Fruit fly (Drosophila melanogaster) whole organism, embryonic: ENCODE results near the gene CG11997.

Experiments used
- Ada2b ChIP-seq: fragments of 200-800 bp; sonication (Bioruptor generic); IDR thresholded peaks from 2 replicates; pipeline ENCODE4 v1.3.6; 2022; ENCODE audit warnings: missing biosample characterization, missing genetic modification characterization
- Atf6 ChIP-seq: fragments of 200-800 bp; sonication (Bioruptor generic); IDR thresholded peaks from 2 replicates; pipeline ENCODE4 v1.3.6; 2022; ENCODE audit warnings: missing biosample characterization, missing genetic modification characterization
- Bgb ChIP-seq: fragments of 200-800 bp; sonication (Bioruptor generic); IDR thresholded peaks from 2 replicates; pipeline ENCODE4 v1.3.6; 2022; ENCODE audit warnings: missing biosample characterization, missing genetic modification characterization; ENCODE audit not compliant: partially characterized antibody
- CG11398 ChIP-seq: fragments of 200-800 bp; sonication (Bioruptor generic); optimal IDR thresholded peaks from 2 replicates; lab custom pipeline; 2016; ENCODE audit warnings: missing biosample characterization, missing genetic modification characterization
- CG12219 ChIP-seq: fragments of 200-800 bp; sonication (Bioruptor generic); optimal IDR thresholded peaks from 3 replicates; lab custom pipeline; 2018; ENCODE audit warnings: missing biosample characterization, mild to moderate bottlenecking, missing genetic modification characterization
- CG14667 ChIP-seq: fragments of 200-800 bp; sonication (Bioruptor generic); IDR thresholded peaks from 2 replicates; pipeline ENCODE4 v1.3.6; 2022; ENCODE audit warnings: missing biosample characterization, missing genetic modification characterization
- CG15514 ChIP-seq: fragments of 200-800 bp; sonication (Bioruptor generic); optimal IDR thresholded peaks from 3 replicates; lab custom pipeline; 2017; ENCODE audit warnings: missing biosample characterization, missing genetic modification characterization, mild to moderate bottlenecking, moderate library complexity, missing genetic modification reagents
- CG18599 ChIP-seq: fragments of 200-800 bp; sonication (Bioruptor generic); optimal IDR thresholded peaks from 3 replicates; lab custom pipeline; 2017; ENCODE audit warnings: missing biosample characterization, missing genetic modification characterization, mild to moderate bottlenecking, moderate library complexity, missing genetic modification reagents
- CG3065 ChIP-seq: fragments of 200-800 bp; sonication (Bioruptor generic); optimal IDR thresholded peaks from 2 replicates; lab custom pipeline; 2016; ENCODE audit warnings: missing biosample characterization, missing genetic modification characterization
- CG31224 ChIP-seq: fragments of 200-800 bp; sonication (Bioruptor generic); IDR thresholded peaks from 2 replicates; pipeline ENCODE4 v1.3.6; 2022; ENCODE audit warnings: missing biosample characterization, missing genetic modification characterization
- CG3838 ChIP-seq: fragments of 200-800 bp; sonication (Bioruptor generic); optimal IDR thresholded peaks from 3 replicates; lab custom pipeline; 2016; ENCODE audit warnings: missing biosample characterization, missing genetic modification characterization
- CG6654 ChIP-seq: fragments of 200-800 bp; sonication (Bioruptor generic); optimal IDR thresholded peaks from 2 replicates; lab custom pipeline; 2017; ENCODE audit warnings: missing biosample characterization, mild to moderate bottlenecking, missing genetic modification characterization
- CG9609 ChIP-seq: fragments of 200-800 bp; sonication (Bioruptor generic); optimal IDR thresholded peaks from 3 replicates; lab custom pipeline; 2016; ENCODE audit warnings: missing biosample characterization, missing genetic modification characterization
- CTCF ChIP-seq: fragments of 200-800 bp; sonication (Bioruptor generic); optimal IDR thresholded peaks from 2 replicates; lab custom pipeline; 2017; ENCODE audit warnings: missing biosample characterization, mild to moderate bottlenecking, missing genetic modification characterization, moderate library complexity
- Camta ChIP-seq: fragments of 200-800 bp; sonication (Bioruptor generic); optimal IDR thresholded peaks from 2 replicates; lab custom pipeline; 2016; ENCODE audit warnings: missing biosample characterization, missing genetic modification characterization
- Doc2 ChIP-seq: fragments of 200-800 bp; sonication (Bioruptor generic); IDR thresholded peaks from 2 replicates; pipeline ENCODE4 v1.3.6; 2022; ENCODE audit warnings: missing biosample characterization, missing genetic modification characterization
- Dp ChIP-seq: fragments of 200-800 bp; sonication (Bioruptor generic); optimal IDR thresholded peaks from 2 replicates; lab custom pipeline; 2018; ENCODE audit warnings: missing biosample characterization, mild to moderate bottlenecking, missing genetic modification characterization, moderate library complexity
- Ets97D ChIP-seq: fragments of 200-800 bp; sonication (Bioruptor generic); optimal IDR thresholded peaks from 3 replicates; lab custom pipeline; 2016; ENCODE audit warnings: missing biosample characterization, missing genetic modification characterization
- Fer3 ChIP-seq: fragments of 200-800 bp; sonication (Bioruptor generic); optimal IDR thresholded peaks from 2 replicates; lab custom pipeline; 2018; ENCODE audit warnings: missing biosample characterization, mild to moderate bottlenecking, missing genetic modification characterization, moderate library complexity
- HLH4C ChIP-seq: fragments of 200-800 bp; sonication (Bioruptor generic); IDR thresholded peaks from 3 replicates; pipeline ENCODE4 v1.3.6; 2022; ENCODE audit warnings: missing biosample characterization, missing genetic modification characterization; ENCODE audit not compliant: partially characterized antibody
- HLHmδ ChIP-seq: fragments of 200-800 bp; sonication (Bioruptor generic); optimal IDR thresholded peaks from 2 replicates; lab custom pipeline; 2018; ENCODE audit warnings: missing biosample characterization, mild to moderate bottlenecking, missing genetic modification characterization, moderate library complexity
- Hr3 ChIP-seq: fragments of 200-800 bp; sonication (Bioruptor generic); optimal IDR thresholded peaks from 3 replicates; lab custom pipeline; 2016; ENCODE audit warnings: missing biosample characterization, missing genetic modification characterization
- Med ChIP-seq: fragments of 200-800 bp; sonication (Bioruptor generic); peaks from one replicate; lab custom pipeline; 2016; ENCODE audit warnings: missing biosample characterization, missing genetic modification characterization, mild to moderate bottlenecking, inconsistent platforms, moderate library complexity
- Mes4 ChIP-seq: fragments of 200-800 bp; sonication (Bioruptor generic); optimal IDR thresholded peaks from 2 replicates; lab custom pipeline; 2016; ENCODE audit warnings: missing biosample characterization, missing genetic modification characterization
- Nf-YB ChIP-seq: fragments of 200-800 bp; sonication (Bioruptor generic); optimal IDR thresholded peaks from 3 replicates; lab custom pipeline; 2019; ENCODE audit warnings: missing biosample characterization, mild to moderate bottlenecking, missing genetic modification characterization, moderate library complexity
- Sin3A ChIP-seq: fragments of >200 bp; optimal IDR thresholded peaks from 2 replicates; lab custom pipeline; 2018
- Sox100B ChIP-seq: fragments of 200-800 bp; sonication (Bioruptor generic); optimal IDR thresholded peaks from 3 replicates; lab custom pipeline; 2018; ENCODE audit warnings: missing biosample characterization, mild to moderate bottlenecking, missing genetic modification characterization
- TFAM ChIP-seq: fragments of 200-800 bp; sonication (Bioruptor generic); optimal IDR thresholded peaks from 2 replicates; lab custom pipeline; 2017; ENCODE audit warnings: missing biosample characterization, missing genetic modification characterization, inconsistent platforms
- aop ChIP-seq: fragments of 200-800 bp; sonication (Bioruptor generic); IDR thresholded peaks from 2 replicates; pipeline ENCODE4 v1.3.6; 2022; ENCODE audit warnings: missing biosample characterization, missing genetic modification characterization
- az2 ChIP-seq: fragments of 200-800 bp; sonication (Bioruptor generic); optimal IDR thresholded peaks from 3 replicates; lab custom pipeline; 2016; ENCODE audit warnings: missing biosample characterization, missing genetic modification characterization
- caup ChIP-seq: fragments of 200-800 bp; sonication (Bioruptor generic); optimal IDR thresholded peaks from 3 replicates; lab custom pipeline; 2017; ENCODE audit warnings: missing biosample characterization, mild to moderate bottlenecking, missing genetic modification characterization, moderate library complexity; ENCODE audit not compliant: severe bottlenecking
- corto ChIP-seq: fragments of 200-800 bp; sonication (Bioruptor generic); optimal IDR thresholded peaks from 2 replicates; lab custom pipeline; 2016; ENCODE audit warnings: missing biosample characterization, mild to moderate bottlenecking, missing genetic modification characterization, moderate library complexity
- da ChIP-seq: fragments of 200-800 bp; sonication (Bioruptor generic); optimal IDR thresholded peaks from 2 replicates; lab custom pipeline; 2016; ENCODE audit warnings: missing biosample characterization, missing genetic modification characterization
- dati ChIP-seq: fragments of 200-800 bp; sonication (Bioruptor generic); IDR thresholded peaks from 2 replicates; pipeline ENCODE4 v1.3.6; 2022; ENCODE audit warnings: missing biosample characterization, missing genetic modification characterization
- en ChIP-seq: fragments of 200-800 bp; sonication (Bioruptor generic); optimal IDR thresholded peaks from 2 replicates; lab custom pipeline; 2016; ENCODE audit warnings: missing biosample characterization, missing genetic modification characterization
- exex ChIP-seq: fragments of 200-800 bp; sonication (Bioruptor generic); optimal IDR thresholded peaks from 4 replicates; lab custom pipeline; 2018; ENCODE audit warnings: missing biosample characterization, mild to moderate bottlenecking, missing genetic modification characterization, moderate library complexity
- fd64A ChIP-seq: fragments of 200-800 bp; sonication (Bioruptor generic); optimal IDR thresholded peaks from 3 replicates; lab custom pipeline; 2018; ENCODE audit warnings: missing biosample characterization, mild to moderate bottlenecking, missing genetic modification characterization
- hb ChIP-seq: fragments of 200-800 bp; sonication (Bioruptor generic); IDR thresholded peaks from 3 replicates; pipeline ENCODE4 v1.3.6; 2022; ENCODE audit warnings: missing biosample characterization, missing genetic modification characterization; ENCODE audit not compliant: partially characterized antibody
- jigr1 ChIP-seq: fragments of 200-800 bp; sonication (Bioruptor generic); IDR thresholded peaks from 3 replicates; pipeline ENCODE4 v1.3.6; 2022; ENCODE audit warnings: missing biosample characterization, missing genetic modification characterization
- lab ChIP-seq: fragments of 200-800 bp; sonication (Bioruptor generic); optimal IDR thresholded peaks from 3 replicates; lab custom pipeline; 2017; ENCODE audit warnings: missing biosample characterization, missing genetic modification characterization, mild to moderate bottlenecking, moderate library complexity, missing genetic modification reagents
- mirr ChIP-seq: fragments of 200-800 bp; sonication (Bioruptor generic); optimal IDR thresholded peaks from 3 replicates; lab custom pipeline; 2018; ENCODE audit warnings: missing biosample characterization, mild to moderate bottlenecking, missing genetic modification characterization
- nerfin-2 ChIP-seq: fragments of 200-800 bp; sonication (Bioruptor generic); IDR thresholded peaks from 2 replicates; pipeline ENCODE4 v1.3.6; 2022; ENCODE audit warnings: missing biosample characterization, missing genetic modification characterization; ENCODE audit not compliant: partially characterized antibody
- nom ChIP-seq: fragments of 200-800 bp; sonication (Bioruptor generic); optimal IDR thresholded peaks from 2 replicates; lab custom pipeline; 2017; ENCODE audit warnings: missing biosample characterization, missing genetic modification characterization, mild to moderate bottlenecking, moderate library complexity, missing genetic modification reagents
- onecut ChIP-seq: fragments of 200-800 bp; sonication (Bioruptor generic); IDR thresholded peaks from 2 replicates; pipeline ENCODE4 v1.3.6; 2022; ENCODE audit warnings: missing biosample characterization, missing genetic modification characterization
- schlank ChIP-seq: fragments of 200-800 bp; sonication (Bioruptor generic); optimal IDR thresholded peaks from 2 replicates; lab custom pipeline; 2018; ENCODE audit warnings: missing biosample characterization, mild to moderate bottlenecking, missing genetic modification characterization
- shn ChIP-seq: fragments of 200-800 bp; sonication (Bioruptor generic); optimal IDR thresholded peaks from 3 replicates; lab custom pipeline; 2016; ENCODE audit warnings: missing biosample characterization, missing genetic modification characterization
- sqz ChIP-seq: fragments of 200-800 bp; sonication (Bioruptor generic); optimal IDR thresholded peaks from 3 replicates; lab custom pipeline; 2018; ENCODE audit warnings: missing biosample characterization, mild to moderate bottlenecking, missing genetic modification characterization
- stc ChIP-seq: fragments of 200-800 bp; sonication (Bioruptor generic); IDR thresholded peaks from 2 replicates; pipeline ENCODE4 v1.3.6; 2022; ENCODE audit warnings: missing biosample characterization, missing genetic modification characterization
- tll ChIP-seq, 2 experiments: fragments of 200-800 bp in 1 of 2; fragments of >200 bp in 1 of 2; sonication (Bioruptor generic) in 1 of 2; optimal IDR thresholded peaks; 2 replicates each; lab custom pipeline; 2017 to 2019; ENCODE audit warnings: missing biosample characterization in 2 of 2, missing genetic modification characterization in 2 of 2, mild to moderate bottlenecking in 1 of 2, moderate library complexity in 1 of 2
- vvl ChIP-seq: fragments of 200-800 bp; sonication (Bioruptor generic); IDR thresholded peaks from 2 replicates; pipeline ENCODE4 v1.3.6; 2022; ENCODE audit warnings: missing biosample characterization, missing genetic modification characterization
- wek ChIP-seq: fragments of 200-800 bp; sonication (Bioruptor generic); optimal IDR thresholded peaks from 3 replicates; lab custom pipeline; 2018; ENCODE audit warnings: missing biosample characterization, mild to moderate bottlenecking, missing genetic modification characterization, moderate library complexity

Gene CG11997

DNA sequence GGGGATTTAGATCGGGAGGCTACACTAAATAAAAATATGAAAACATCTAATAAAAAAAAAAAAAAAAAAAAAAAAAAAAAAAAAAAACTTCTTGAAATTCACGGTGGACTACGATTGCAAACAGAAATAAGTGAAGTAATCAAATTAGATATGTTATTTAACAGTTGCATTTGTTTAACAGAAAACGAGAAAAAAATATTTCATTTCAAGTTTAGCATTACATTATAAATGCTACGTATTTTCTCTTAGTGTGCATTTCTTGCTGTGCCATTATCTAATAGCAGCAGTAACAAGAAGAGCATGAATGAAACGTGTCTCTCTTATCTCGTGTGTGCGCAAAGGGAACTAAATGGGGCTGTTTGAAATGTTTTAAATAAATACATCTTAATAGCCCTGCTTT, 47.5 kb downstream of the CG11997 start (continued):
- peak; percentile 39 for TF ChIP-seq shn (GFP tag; lab: Kevin White, UChicago)
- no peak for TF ChIP-seq corto (GFP tag; lab: Kevin White, UChicago)
- no peak for TF ChIP-seq Dp (GFP tag; lab: Kevin White, UChicago)
- TF ChIP-seq CG3065 (GFP tag; lab: Kevin White, UChicago): no peak
- no peak for TF ChIP-seq aop (GFP tag; lab: Robert Waterston, UW)
- peak; percentile 51 for TF ChIP-seq az2 (GFP tag; lab: Kevin White, UChicago)
- TF ChIP-seq wek (GFP tag; lab: Kevin White, UChicago): no peak
- peak; percentile 84 for TF ChIP-seq vvl (GFP tag; lab: Robert Waterston, UW)
- no peak for TF ChIP-seq TFAM (GFP tag; lab: Kevin White, UChicago)
- TF ChIP-seq HLHmδ: no peak
- peak; percentile 6 for TF ChIP-seq en
- TF ChIP-seq CG11398 (GFP tag; lab: Kevin White, UChicago): peak; percentile 9
- no peak for TF ChIP-seq Bgb (GFP tag; lab: Robert Waterston, UW)
- peak; percentile 77 for TF ChIP-seq Hr3 (GFP tag; lab: Kevin White, UChicago)
- TF ChIP-seq CG9609 (GFP tag; lab: Kevin White, UChicago): peak; percentile 60
- peak; percentile 49 for TF ChIP-seq CG3838 (GFP tag; lab: Kevin White, UChicago)
- TF ChIP-seq CG12219 (GFP tag; lab: Kevin White, UChicago): no peak
- peak; percentile 67 for TF ChIP-seq Med (GFP tag; lab: Kevin White, UChicago)
- TF ChIP-seq Ada2b (GFP tag; lab: Robert Waterston, UW): peak; percentile 51
- peak; percentile 21 for TF ChIP-seq CG15514
- peak; percentile 34 for TF ChIP-seq caup (GFP tag; lab: Kevin White, UChicago)
- no peak for TF ChIP-seq Doc2 (GFP tag; lab: Robert Waterston, UW)
- TF ChIP-seq nom (GFP tag; lab: Kevin White, UChicago): no peak
- TF ChIP-seq nerfin-2 (GFP tag; lab: Robert Waterston, UW): no peak
- no peak for TF ChIP-seq Sin3A (lab: Kevin White, UChicago)
- no peak for TF ChIP-seq fd64A (GFP tag; lab: Kevin White, UChicago)
- TF ChIP-seq CG18599 (GFP tag; lab: Kevin White, UChicago): peak; percentile 66
- TF ChIP-seq mirr: no peak
- TF ChIP-seq exex: no peak
- peak; percentile 84 for TF ChIP-seq Sox100B (GFP tag; lab: Kevin White, UChicago)
- TF ChIP-seq hb (GFP tag; lab: Robert Waterston, UW): no peak
- TF ChIP-seq Camta (GFP tag; lab: Kevin White, UChicago): peak; percentile 53
- peak; percentile 57 for TF ChIP-seq sqz (GFP tag; lab: Kevin White, UChicago)
- TF ChIP-seq Mes4: peak; percentile 42
- no peak for TF ChIP-seq onecut (GFP tag; lab: Robert Waterston, UW)
- peak; percentile 57 for TF ChIP-seq Fer3 (tag; lab: Kevin White, UChicago)
- peak; percentile 45 for TF ChIP-seq CG6654
- TF ChIP-seq da (GFP tag; lab: Kevin White, UChicago): peak; percentile 45
- TF ChIP-seq dati (GFP tag; lab: Robert Waterston, UW): no peak
- TF ChIP-seq HLH4C: no peak
- TF ChIP-seq schlank (tag; lab: Kevin White, UChicago): no peak
- TF ChIP-seq lab: peak; percentile 75
- peak; percentile 46 for TF ChIP-seq Nf-YB (GFP tag; lab: Kevin White, UChicago)
- TF ChIP-seq CG14667 (GFP tag; lab: Robert Waterston, UW): peak; percentile 61; the same call in 1 of the 2 replicates
- peak; percentile 5 for TF ChIP-seq Ets97D (GFP tag; lab: Kevin White, UChicago)
- TF ChIP-seq CG31224 (GFP tag; lab: Robert Waterston, UW): peak; percentile 57; the same call in 1 of the 2 replicates
- TF ChIP-seq tll (GFP tag; optimal IDR thresholded peaks at IDR 0.05; lab: Kevin White, UChicago): no peak
- TF ChIP-seq Atf6: no peak; the same call in 1 of the 2 replicates
- TF ChIP-seq stc (GFP tag; lab: Robert Waterston, UW): peak; percentile 76
- no peak for TF ChIP-seq CTCF (GFP tag; lab: Kevin White, UChicago)
- TF ChIP-seq jigr1 (GFP tag; lab: Robert Waterston, UW): no peak; the same call in 2 of the 3 replicates
